Fruit fly (Drosophila melanogaster) whole organism, embryonic: ENCODE measurements around the gene Svil.

Experiments used
- Abd-B ChIP-seq: fragments of 200-800 bp; sonication (Bioruptor generic); optimal IDR thresholded peaks from 2 replicates; lab custom pipeline; 2018; ENCODE audit warnings: missing biosample characterization, mild to moderate bottlenecking, missing genetic modification characterization, moderate library complexity
- Adf1 ChIP-seq: fragments of 200-800 bp; sonication (Bioruptor generic); IDR thresholded peaks from 2 replicates; pipeline ENCODE4 v1.3.6; 2022; ENCODE audit warnings: missing biosample characterization, missing genetic modification characterization
- Antp ChIP-seq: fragments of 200-800 bp; sonication (Bioruptor generic); optimal IDR thresholded peaks from 3 replicates; lab custom pipeline; 2016; ENCODE audit warnings: missing biosample characterization, missing genetic modification characterization
- Atf-2 ChIP-seq: fragments of 200-800 bp; sonication (Bioruptor generic); optimal IDR thresholded peaks from 2 replicates; lab custom pipeline; 2016; ENCODE audit warnings: missing biosample characterization, missing genetic modification characterization
- Atf6 ChIP-seq: fragments of 200-800 bp; sonication (Bioruptor generic); IDR thresholded peaks from 2 replicates; pipeline ENCODE4 v1.3.6; 2022; ENCODE audit warnings: missing biosample characterization, missing genetic modification characterization
- B-H1 ChIP-seq: fragments of 200-800 bp; sonication (Bioruptor generic); IDR thresholded peaks from 3 replicates; pipeline ENCODE4 v1.3.6; 2022; ENCODE audit warnings: missing biosample characterization, missing genetic modification characterization
- CG10147 ChIP-seq: fragments of 200-800 bp; sonication (Bioruptor generic); optimal IDR thresholded peaks from 2 replicates; lab custom pipeline; 2019; ENCODE audit warnings: missing biosample characterization, mild to moderate bottlenecking, missing genetic modification characterization, moderate library complexity
- CG11398 ChIP-seq: fragments of 200-800 bp; sonication (Bioruptor generic); optimal IDR thresholded peaks from 2 replicates; lab custom pipeline; 2016; ENCODE audit warnings: missing biosample characterization, missing genetic modification characterization
- CG12071 ChIP-seq: fragments of 200-800 bp; sonication (Bioruptor generic); optimal IDR thresholded peaks from 3 replicates; lab custom pipeline; 2018; ENCODE audit warnings: missing biosample characterization, mild to moderate bottlenecking, missing genetic modification characterization
- CG13123 ChIP-seq: fragments of 200-800 bp; sonication (Bioruptor generic); optimal IDR thresholded peaks from 2 replicates; lab custom pipeline; 2016; ENCODE audit warnings: missing biosample characterization, missing genetic modification characterization
- CG13287 ChIP-seq: fragments of 200-800 bp; sonication (Bioruptor generic); IDR thresholded peaks from 2 replicates; pipeline ENCODE4 v1.3.6; 2022; ENCODE audit warnings: missing biosample characterization, missing genetic modification characterization; ENCODE audit not compliant: partially characterized antibody
- CG14050 ChIP-seq: fragments of 200-800 bp; sonication (Bioruptor generic); IDR thresholded peaks from 3 replicates; pipeline ENCODE4 v1.3.6; 2022; ENCODE audit warnings: missing biosample characterization, missing genetic modification characterization
- CG16863 ChIP-seq: fragments of 200-800 bp; sonication (Bioruptor generic); optimal IDR thresholded peaks from 3 replicates; lab custom pipeline; 2016; ENCODE audit warnings: missing biosample characterization, missing genetic modification characterization
- CG17385 ChIP-seq: fragments of 200-800 bp; sonication (Bioruptor generic); optimal IDR thresholded peaks from 3 replicates; lab custom pipeline; 2018; ENCODE audit warnings: missing biosample characterization, mild to moderate bottlenecking, missing genetic modification characterization
- CG1832 ChIP-seq: fragments of 200-800 bp; sonication (Bioruptor generic); optimal IDR thresholded peaks from 2 replicates; lab custom pipeline; 2017; ENCODE audit warnings: missing biosample characterization, mild to moderate bottlenecking, missing genetic modification characterization, inconsistent platforms
- CG18764 ChIP-seq: fragments of 200-800 bp; sonication (Bioruptor generic); optimal IDR thresholded peaks from 3 replicates; lab custom pipeline; 2016; ENCODE audit warnings: missing biosample characterization, missing genetic modification characterization
- CG2120 ChIP-seq: fragments of 200-800 bp; sonication (Bioruptor generic); optimal IDR thresholded peaks from 3 replicates; lab custom pipeline; 2016; ENCODE audit warnings: missing biosample characterization, missing genetic modification characterization
- CG2712 ChIP-seq: fragments of 200-800 bp; optimal IDR thresholded peaks from 3 replicates; lab custom pipeline; 2019; ENCODE audit warnings: missing biosample characterization, mild to moderate bottlenecking, missing genetic modification characterization, moderate library complexity
- CG34376 ChIP-seq: fragments of 200-800 bp; sonication (Bioruptor generic); optimal IDR thresholded peaks from 2 replicates; lab custom pipeline; 2018; ENCODE audit warnings: missing biosample characterization, mild to moderate bottlenecking, missing genetic modification characterization
- CG3726 ChIP-seq: fragments of 200-800 bp; sonication (Bioruptor generic); IDR thresholded peaks from 3 replicates; pipeline ENCODE4, ENCODE4 v1.3.6; 2022; ENCODE audit warnings: missing biosample characterization, missing genetic modification characterization
- CG6272 ChIP-seq: fragments of 200-800 bp; sonication (Bioruptor generic); IDR thresholded peaks from 2 replicates; pipeline ENCODE4 v1.3.6; 2022; ENCODE audit warnings: missing biosample characterization, missing genetic modification characterization
- CG6791 ChIP-seq: fragments of 200-800 bp; sonication (Bioruptor generic); IDR thresholded peaks from 3 replicates; pipeline ENCODE4 v1.3.6; 2022; ENCODE audit warnings: missing biosample characterization, missing genetic modification characterization; ENCODE audit not compliant: partially characterized antibody
- CG7745 ChIP-seq: fragments of 200-800 bp; sonication (Bioruptor generic); optimal IDR thresholded peaks from 2 replicates; lab custom pipeline; 2018; ENCODE audit warnings: missing biosample characterization, mild to moderate bottlenecking, missing genetic modification characterization, moderate library complexity
- CG7786 ChIP-seq: fragments of 200-800 bp; sonication (Bioruptor generic); optimal IDR thresholded peaks from 2 replicates; lab custom pipeline; 2016; ENCODE audit warnings: missing biosample characterization, missing genetic modification characterization
- CG9437 ChIP-seq: fragments of 200-800 bp; sonication (Bioruptor generic); optimal IDR thresholded peaks from 2 replicates; lab custom pipeline; 2018; ENCODE audit warnings: missing biosample characterization, mild to moderate bottlenecking, missing genetic modification characterization
- Drgx ChIP-seq: fragments of 200-800 bp; sonication (Bioruptor generic); IDR thresholded peaks from 2 replicates; pipeline ENCODE4 v1.3.6; 2022; ENCODE audit warnings: missing biosample characterization, missing genetic modification characterization
- Hmx ChIP-seq: fragments of 200-800 bp; sonication (Bioruptor generic); optimal IDR thresholded peaks from 2 replicates; lab custom pipeline; 2016; ENCODE audit warnings: missing biosample characterization, missing genetic modification characterization
- Jarid2 ChIP-seq: fragments of 200-800 bp; sonication (Bioruptor generic); optimal IDR thresholded peaks from 3 replicates; lab custom pipeline; 2017; ENCODE audit warnings: mild to moderate bottlenecking, missing biosample characterization, missing genetic modification reagents, missing genetic modification characterization
- Nf-YA ChIP-seq: fragments of 200-800 bp; sonication (Bioruptor generic); IDR thresholded peaks from 2 replicates; pipeline ENCODE4 v1.3.6; 2022; ENCODE audit warnings: missing biosample characterization, missing genetic modification characterization
- Poxn ChIP-seq: fragments of 200-800 bp; sonication (Bioruptor generic); IDR thresholded peaks from 2 replicates; pipeline ENCODE4 v1.3.6; 2022; ENCODE audit warnings: missing biosample characterization, missing genetic modification characterization
- Ptx1 ChIP-seq: fragments of 200-800 bp; sonication (Bioruptor generic); IDR thresholded peaks from 2 replicates; pipeline ENCODE4 v1.3.6; 2022; ENCODE audit warnings: missing biosample characterization, missing genetic modification characterization
- Side ChIP-seq: fragments of 200-800 bp; sonication (Bioruptor generic); optimal IDR thresholded peaks from 2 replicates; lab custom pipeline; 2016; ENCODE audit warnings: missing biosample characterization, missing genetic modification characterization
- abd-A ChIP-seq: fragments of 200-800 bp; sonication (Bioruptor generic); optimal IDR thresholded peaks from 3 replicates; lab custom pipeline; 2019; ENCODE audit warnings: missing biosample characterization, mild to moderate bottlenecking, missing genetic modification characterization, moderate library complexity
- bcd ChIP-seq: fragments of 200-800 bp; sonication (Bioruptor generic); optimal IDR thresholded peaks from 2 replicates; lab custom pipeline; 2017; ENCODE audit warnings: missing biosample characterization, mild to moderate bottlenecking, missing genetic modification characterization
- cato ChIP-seq: fragments of 200-800 bp; sonication (Bioruptor generic); optimal IDR thresholded peaks from 2 replicates; lab custom pipeline; 2016; ENCODE audit warnings: missing biosample characterization, missing genetic modification characterization, borderline replicate concordance
- crc ChIP-seq: fragments of 200-800 bp; sonication (Bioruptor generic); optimal IDR thresholded peaks from 2 replicates; lab custom pipeline; 2016; ENCODE audit warnings: missing biosample characterization, missing genetic modification characterization
- dan ChIP-seq: fragments of 200-800 bp; sonication (Bioruptor generic); IDR thresholded peaks from 2 replicates; pipeline ENCODE4 v1.3.6; 2022; ENCODE audit warnings: missing biosample characterization, missing genetic modification characterization
- dpn ChIP-seq, 2 experiments: fragments of 200-800 bp; sonication (Bioruptor generic); optimal IDR thresholded peaks; 3 replicates each; lab custom pipeline; 2016; ENCODE audit warnings: missing biosample characterization in 2 of 2, missing genetic modification characterization in 2 of 2
- gcm ChIP-seq: fragments of 200-800 bp; sonication (Bioruptor generic); optimal IDR thresholded peaks from 2 replicates; lab custom pipeline; 2019; ENCODE audit warnings: missing biosample characterization, mild to moderate bottlenecking, missing genetic modification characterization, moderate library complexity
- grau ChIP-seq: fragments of 200-800 bp; optimal IDR thresholded peaks from 3 replicates; lab custom pipeline; 2019; ENCODE audit warnings: missing biosample characterization, mild to moderate bottlenecking, missing genetic modification characterization, moderate library complexity
- gro ChIP-seq: fragments of 200-800 bp; sonication (Bioruptor generic); optimal IDR thresholded peaks from 2 replicates; lab custom pipeline; 2016; ENCODE audit warnings: missing biosample characterization, missing genetic modification characterization
- hkb ChIP-seq, 2 experiments: fragments of 200-800 bp in 1 of 2; fragments of >200 bp in 1 of 2; sonication (Bioruptor generic) in 1 of 2; IDR thresholded peaks in 1 of 2; optimal IDR thresholded peaks in 1 of 2; 2 replicates each; pipeline versions ENCODE4 v1.3.6 to Lab custom; 2017 to 2022; ENCODE audit warnings: missing biosample characterization in 1 of 2, missing genetic modification characterization in 1 of 2
- klu ChIP-seq: fragments of 200-800 bp; sonication (Bioruptor generic); IDR thresholded peaks from 2 replicates; pipeline ENCODE4 v1.3.6; 2022; ENCODE audit warnings: missing biosample characterization, missing genetic modification characterization
- org-1 ChIP-seq: fragments of 200-800 bp; sonication (Bioruptor generic); optimal IDR thresholded peaks from 2 replicates; lab custom pipeline; 2017; ENCODE audit warnings: missing biosample characterization, missing genetic modification characterization
- pb ChIP-seq: fragments of 200-800 bp; sonication (Bioruptor generic); optimal IDR thresholded peaks from 3 replicates; lab custom pipeline; 2016; ENCODE audit warnings: missing biosample characterization, missing genetic modification characterization
- pita ChIP-seq: fragments of 200-800 bp; sonication (Bioruptor generic); optimal IDR thresholded peaks from 2 replicates; lab custom pipeline; 2017; ENCODE audit warnings: missing biosample characterization, mild to moderate bottlenecking, missing genetic modification characterization
- psq ChIP-seq: fragments of 200-800 bp; sonication (Bioruptor generic); optimal IDR thresholded peaks from 2 replicates; lab custom pipeline; 2017; ENCODE audit warnings: missing biosample characterization, missing genetic modification characterization
- schlank ChIP-seq: fragments of 200-800 bp; sonication (Bioruptor generic); optimal IDR thresholded peaks from 2 replicates; lab custom pipeline; 2018; ENCODE audit warnings: missing biosample characterization, mild to moderate bottlenecking, missing genetic modification characterization
- sens-2 ChIP-seq: fragments of 200-800 bp; sonication (Bioruptor generic); IDR thresholded peaks from 2 replicates; pipeline ENCODE4 v1.3.6; 2022; ENCODE audit warnings: missing biosample characterization, missing genetic modification characterization
- zfh2 ChIP-seq: fragments of 200-800 bp; sonication (Bioruptor generic); optimal IDR thresholded peaks from 2 replicates; lab custom pipeline; 2016; ENCODE audit warnings: missing biosample characterization, missing genetic modification characterization

The Svil gene

dm6 chr3L:2428488-2429302 lies 51.2 kb downstream of the Svil start (continued):
- TF ChIP-seq psq (GFP tag; lab: Kevin White, UChicago) (peak; percentile 26), CG17385 (GFP tag; lab: Kevin White, UChicago) (no peak), schlank (tag; lab: Kevin White, UChicago) (no peak), klu (GFP tag; lab: Robert Waterston, UW) (no peak), CG6272 (GFP tag; lab: Robert Waterston, UW) (no peak), Adf1 (peak; percentile 53), B-H1 (GFP tag; lab: Robert Waterston, UW) (no peak), Drgx (GFP tag; lab: Robert Waterston, UW) (peak; percentile 71), Antp (GFP tag; lab: Kevin White, UChicago) (no peak), CG1832 (GFP tag; lab: Kevin White, UChicago) (no peak), CG2712 (tag; lab: Kevin White, UChicago) (no peak), CG7745 (tag; lab: Kevin White, UChicago) (no peak), CG13287 (GFP tag; lab: Robert Waterston, UW) (no peak; the same call in 1 of the 2 replicates), CG3726 (GFP tag; lab: Robert Waterston, UW) (no peak), grau (tag; lab: Kevin White, UChicago) (no peak), Nf-YA (no peak), CG11398 (no peak), CG9437 (no peak), dan (GFP tag; lab: Robert Waterston, UW) (no peak), hkb (optimal IDR thresholded peaks at IDR 0.05; lab: Kevin White, UChicago) (no peak), hkb (GFP tag; IDR thresholded peaks at IDR 0.05; lab: Robert Waterston, UW) (no peak), CG16863 (GFP tag; lab: Kevin White, UChicago) (no peak), cato (no peak), gro (GFP tag; lab: Kevin White, UChicago) (no peak), CG7786 (GFP tag; lab: Kevin White, UChicago) (no peak), CG10147 (no peak), CG13123 (GFP tag; lab: Kevin White, UChicago) (no peak), CG14050 (GFP tag; lab: Robert Waterston, UW) (no peak), zfh2 (GFP tag; lab: Kevin White, UChicago) (no peak), CG34376 (peak; percentile 2), CG18764 (GFP tag; lab: Kevin White, UChicago) (no peak), Abd-B (GFP tag; lab: Kevin White, UChicago) (no peak), CG2120 (GFP tag; lab: Kevin White, UChicago) (no peak), org-1 (GFP tag; lab: Kevin White, UChicago) (no peak), bcd (GFP tag; lab: Kevin White, UChicago) (no peak), abd-A (tag; lab: Kevin White, UChicago) (no peak), sens-2 (GFP tag; lab: Robert Waterston, UW) (no peak), Poxn (GFP tag; lab: Robert Waterston, UW) (no peak), CG12071 (GFP tag; lab: Kevin White, UChicago) (no peak), pita (GFP tag; lab: Kevin White, UChicago) (no peak), Atf-2 (GFP tag; lab: Kevin White, UChicago) (no peak), Ptx1 (GFP tag; lab: Robert Waterston, UW) (no peak), Jarid2 (GFP tag; lab: Kevin White, UChicago) (peak; percentile 60), Hmx (GFP tag; lab: Kevin White, UChicago) (no peak), Atf6 (no peak), dpn (GFP tag; optimal IDR thresholded peaks at IDR 0.05; lab: Kevin White, UChicago) (no peak), Side (GFP tag; lab: Kevin White, UChicago) (no peak), gcm (no peak), crc (GFP tag; lab: Kevin White, UChicago) (no peak), CG6791 (GFP tag; lab: Robert Waterston, UW) (no peak), pb (GFP tag; lab: Kevin White, UChicago) (no peak)
